Fruit fly (Drosophila melanogaster) whole organism, embryonic: ENCODE measurements around the gene nan.
A peak's percentile ranks its signal among the peaks of the same experiment; 100 is the strongest.

Experiments used
- Antp ChIP-seq: fragments of 200-800 bp; sonication (Bioruptor generic); optimal IDR thresholded peaks from 3 replicates; lab custom pipeline; 2016; ENCODE audit warnings: missing biosample characterization, missing genetic modification characterization
- CG10959 ChIP-seq: fragments of 200-800 bp; sonication (Bioruptor generic); IDR thresholded peaks from 2 replicates; pipeline ENCODE4 v1.3.6; 2022; ENCODE audit warnings: missing biosample characterization, missing genetic modification characterization
- CG12942 ChIP-seq: fragments of 200-800 bp; sonication (Bioruptor generic); optimal IDR thresholded peaks from 3 replicates; lab custom pipeline; 2016; ENCODE audit warnings: missing biosample characterization, missing genetic modification characterization
- CG13424 ChIP-seq: fragments of 200-800 bp; sonication (Bioruptor generic); optimal IDR thresholded peaks from 2 replicates; lab custom pipeline; 2019; ENCODE audit warnings: missing biosample characterization, mild to moderate bottlenecking, missing genetic modification characterization, moderate library complexity
- CG13775 ChIP-seq: fragments of 200-800 bp; sonication (Bioruptor generic); optimal IDR thresholded peaks from 3 replicates; lab custom pipeline; 2017; ENCODE audit warnings: missing biosample characterization, mild to moderate bottlenecking, missing genetic modification characterization
- CG1647 ChIP-seq: fragments of 200-800 bp; sonication (Bioruptor generic); optimal IDR thresholded peaks from 3 replicates; lab custom pipeline; 2016; ENCODE audit warnings: missing biosample characterization, missing genetic modification characterization
- CG16813 ChIP-seq: fragments of 200-800 bp; sonication (Bioruptor generic); IDR thresholded peaks from 3 replicates; pipeline ENCODE4 v1.3.6; 2022; ENCODE audit warnings: missing biosample characterization, missing genetic modification characterization; ENCODE audit not compliant: partially characterized antibody
- CG17361 ChIP-seq: fragments of 200-800 bp; sonication (Bioruptor generic); IDR thresholded peaks from 3 replicates; pipeline ENCODE4 v1.3.6; 2022; ENCODE audit warnings: missing biosample characterization, missing genetic modification characterization
- CG18262 ChIP-seq: fragments of 200-800 bp; optimal IDR thresholded peaks from 3 replicates; lab custom pipeline; 2019; ENCODE audit warnings: missing biosample characterization, mild to moderate bottlenecking, missing genetic modification characterization, moderate library complexity
- CG2678 ChIP-seq: fragments of 200-800 bp; sonication (Bioruptor generic); optimal IDR thresholded peaks from 3 replicates; lab custom pipeline; 2019; ENCODE audit warnings: missing biosample characterization, mild to moderate bottlenecking, missing genetic modification characterization, moderate library complexity
- CG2712 ChIP-seq: fragments of 200-800 bp; optimal IDR thresholded peaks from 3 replicates; lab custom pipeline; 2019; ENCODE audit warnings: missing biosample characterization, mild to moderate bottlenecking, missing genetic modification characterization, moderate library complexity
- CG30431 ChIP-seq: fragments of 200-800 bp; sonication (Bioruptor generic); optimal IDR thresholded peaks from 2 replicates; lab custom pipeline; 2017; ENCODE audit warnings: missing biosample characterization, missing genetic modification characterization
- CG32772 ChIP-seq: fragments of 200-800 bp; sonication (Bioruptor generic); IDR thresholded peaks from 2 replicates; pipeline ENCODE4 v1.3.6; 2022; ENCODE audit warnings: missing biosample characterization, missing genetic modification characterization
- CG4360 ChIP-seq: fragments of 200-800 bp; sonication (Bioruptor generic); IDR thresholded peaks from 2 replicates; pipeline ENCODE4 v1.3.6; 2022; ENCODE audit warnings: missing biosample characterization, missing genetic modification characterization
- CG8281 ChIP-seq: fragments of 200-800 bp; sonication (Bioruptor generic); optimal IDR thresholded peaks from 2 replicates; lab custom pipeline; 2018; ENCODE audit warnings: missing biosample characterization, mild to moderate bottlenecking, missing genetic modification characterization, moderate library complexity
- CG8924 ChIP-seq: fragments of 200-800 bp; optimal IDR thresholded peaks from 3 replicates; lab custom pipeline; 2019; ENCODE audit warnings: missing biosample characterization, mild to moderate bottlenecking, missing genetic modification characterization, moderate library complexity
- CG9727 ChIP-seq: fragments of 200-800 bp; sonication (Bioruptor generic); optimal IDR thresholded peaks from 3 replicates; lab custom pipeline; 2017; ENCODE audit warnings: missing biosample characterization, mild to moderate bottlenecking, missing genetic modification characterization
- Dfd ChIP-seq, 2 experiments: fragments of >200 bp; optimal IDR thresholded peaks; 2 replicates each; lab custom pipeline; 2017; ENCODE audit warnings: missing biosample characterization in 2 of 2, missing genetic modification characterization in 2 of 2
- Doc2 ChIP-seq: fragments of 200-800 bp; sonication (Bioruptor generic); IDR thresholded peaks from 2 replicates; pipeline ENCODE4 v1.3.6; 2022; ENCODE audit warnings: missing biosample characterization, missing genetic modification characterization
- HLH4C ChIP-seq: fragments of 200-800 bp; sonication (Bioruptor generic); IDR thresholded peaks from 3 replicates; pipeline ENCODE4 v1.3.6; 2022; ENCODE audit warnings: missing biosample characterization, missing genetic modification characterization; ENCODE audit not compliant: partially characterized antibody
- HmgZ ChIP-seq: fragments of 200-800 bp; sonication (Bioruptor generic); optimal IDR thresholded peaks from 2 replicates; lab custom pipeline; 2018; ENCODE audit warnings: missing biosample characterization, mild to moderate bottlenecking, missing genetic modification characterization
- Kr ChIP-seq: fragments of 200-800 bp; sonication (Bioruptor generic); optimal IDR thresholded peaks from 2 replicates; lab custom pipeline; 2017; ENCODE audit warnings: missing biosample characterization, mild to moderate bottlenecking, missing genetic modification characterization
- Lhr ChIP-seq: fragments of 200-800 bp; sonication (Bioruptor generic); optimal IDR thresholded peaks from 3 replicates; lab custom pipeline; 2017; ENCODE audit warnings: mild to moderate bottlenecking, missing biosample characterization, missing genetic modification reagents, missing genetic modification characterization
- Med ChIP-seq: fragments of 200-800 bp; sonication (Bioruptor generic); peaks from one replicate; lab custom pipeline; 2016; ENCODE audit warnings: missing biosample characterization, missing genetic modification characterization, mild to moderate bottlenecking, inconsistent platforms, moderate library complexity
- NC2α ChIP-seq: fragments of 200-800 bp; sonication (Bioruptor generic); optimal IDR thresholded peaks from 2 replicates; lab custom pipeline; 2016; ENCODE audit warnings: missing biosample characterization, missing genetic modification characterization
- ara ChIP-seq: fragments of 200-800 bp; sonication (Bioruptor generic); IDR thresholded peaks from 2 replicates; pipeline ENCODE4 v1.3.6; 2022; ENCODE audit warnings: missing biosample characterization, missing genetic modification characterization
- bsh ChIP-seq, 2 experiments: fragments of 200-800 bp; sonication (Bioruptor generic); optimal IDR thresholded peaks; 2 replicates each; lab custom pipeline; 2017 to 2018; ENCODE audit warnings: mild to moderate bottlenecking in 2 of 2, missing biosample characterization in 2 of 2, missing genetic modification characterization in 2 of 2, moderate library complexity in 1 of 2
- chn ChIP-seq: fragments of 200-800 bp; sonication (Bioruptor generic); optimal IDR thresholded peaks from 2 replicates; lab custom pipeline; 2016; ENCODE audit warnings: missing biosample characterization, missing genetic modification characterization
- hkb ChIP-seq, 2 experiments: fragments of 200-800 bp in 1 of 2; fragments of >200 bp in 1 of 2; sonication (Bioruptor generic) in 1 of 2; IDR thresholded peaks in 1 of 2; optimal IDR thresholded peaks in 1 of 2; 2 replicates each; pipeline versions ENCODE4 v1.3.6 to Lab custom; 2017 to 2022; ENCODE audit warnings: missing biosample characterization in 1 of 2, missing genetic modification characterization in 1 of 2
- lmd ChIP-seq: fragments of 200-800 bp; sonication (Bioruptor generic); IDR thresholded peaks from 2 replicates; pipeline ENCODE4 v1.3.6; 2022; ENCODE audit warnings: missing biosample characterization, missing genetic modification characterization
- pan ChIP-seq, 4 experiments: fragments of >200 bp in 3 of 4; fragments of 200-800 bp in 1 of 4; sonication (Bioruptor generic) in 1 of 4; optimal IDR thresholded peaks in 3 of 4; IDR thresholded peaks in 1 of 4; 2 replicates each; pipeline versions ENCODE4 v1.3.6 to Lab custom; 2017 to 2022; ENCODE audit warnings: missing biosample characterization in 2 of 4, missing genetic modification characterization in 2 of 4, mixed read lengths in 1 of 4
- peb ChIP-seq: fragments of 200-800 bp; sonication (Bioruptor generic); IDR thresholded peaks from 2 replicates; pipeline ENCODE4 v1.3.6; 2022; ENCODE audit warnings: missing biosample characterization, missing genetic modification characterization
- phol ChIP-seq: fragments of 200-800 bp; sonication (Bioruptor generic); optimal IDR thresholded peaks from 3 replicates; lab custom pipeline; 2018; ENCODE audit warnings: missing biosample characterization, mild to moderate bottlenecking, missing genetic modification characterization, moderate library complexity
- prd ChIP-seq, 3 experiments: fragments of >200 bp in 2 of 3; fragments of 200-800 bp in 1 of 3; sonication (Bioruptor generic) in 1 of 3; optimal IDR thresholded peaks in 2 of 3; IDR thresholded peaks in 1 of 3; 2 replicates in 2 of 3; 3 replicates in 1 of 3; pipeline versions ENCODE4 v1.3.6 to Lab custom; 2017 to 2022; ENCODE audit warnings: missing biosample characterization in 1 of 3, missing genetic modification characterization in 1 of 3
- pzg ChIP-seq: fragments of 200-800 bp; sonication (Bioruptor generic); optimal IDR thresholded peaks from 3 replicates; lab custom pipeline; 2018; ENCODE audit warnings: missing biosample characterization, mild to moderate bottlenecking, missing genetic modification characterization, moderate library complexity
- row ChIP-seq: fragments of 200-800 bp; sonication (Bioruptor generic); IDR thresholded peaks from 3 replicates; pipeline ENCODE4 v1.3.6; 2022; ENCODE audit warnings: missing biosample characterization, missing genetic modification characterization
- sens ChIP-seq: fragments of 200-800 bp; sonication (Bioruptor generic); peaks from one replicate; lab custom pipeline; 2016; ENCODE audit warnings: missing biosample characterization, missing genetic modification characterization
- sisA ChIP-seq: fragments of 200-800 bp; sonication (Bioruptor generic); IDR thresholded peaks from 2 replicates; pipeline ENCODE4 v1.3.6; 2022; ENCODE audit warnings: missing biosample characterization, missing genetic modification characterization
- trh ChIP-seq: fragments of 200-800 bp; sonication (Bioruptor generic); optimal IDR thresholded peaks from 2 replicates; lab custom pipeline; 2016; ENCODE audit warnings: missing biosample characterization, missing genetic modification characterization
- vvl ChIP-seq: fragments of 200-800 bp; sonication (Bioruptor generic); IDR thresholded peaks from 2 replicates; pipeline ENCODE4 v1.3.6; 2022; ENCODE audit warnings: missing biosample characterization, missing genetic modification characterization
- zfh1 ChIP-seq: fragments of 200-800 bp; sonication (Bioruptor generic); IDR thresholded peaks from 3 replicates; pipeline ENCODE4 v1.3.6; 2022; ENCODE audit warnings: missing biosample characterization, missing genetic modification characterization

The nan gene

dm6 chr3L:14170531-14170930 is 18.9 kb downstream of the nan start (continued):
- TF ChIP-seq HmgZ (no peak), prd (optimal IDR thresholded peaks at IDR 0.05; lab: Kevin White, UChicago) (no peak), prd (GFP tag; IDR thresholded peaks at IDR 0.05; lab: Robert Waterston, UW) (peak; percentile 56; the same call in 2 of the 3 replicates), hkb (optimal IDR thresholded peaks at IDR 0.05; lab: Kevin White, UChicago) (no peak), hkb (GFP tag; IDR thresholded peaks at IDR 0.05; lab: Robert Waterston, UW) (no peak), CG1647 (GFP tag; lab: Kevin White, UChicago) (no peak), pzg (no peak), CG18262 (tag; lab: Kevin White, UChicago) (peak; percentile 16), sens (peak; percentile 67), lmd (0 out of 2 replicates have a peak, but pooled peaks have one; percentile 23), row (0 out of 3 replicates have a peak, but pooled peaks have one; percentile 11), Med (GFP tag; lab: Kevin White, UChicago) (peak; percentile 30), Dfd (GFP tag; optimal IDR thresholded peaks at IDR 0.05; lab: Kevin White, UChicago) (no peak), pan (optimal IDR thresholded peaks at IDR 0.05; lab: Kevin White, UChicago) (no peak), pan (GFP tag; optimal IDR thresholded peaks at IDR 0.05 in 1 of 2, IDR thresholded peaks at IDR 0.05 in 1 of 2) (peak in 1 of 2 experiments; percentile 29), CG30431 (GFP tag; lab: Kevin White, UChicago) (no peak), CG8281 (tag; lab: Kevin White, UChicago) (no peak), peb (GFP tag; lab: Robert Waterston, UW) (0 out of 2 replicates have a peak, but pooled peaks have one; percentile 12), HLH4C (no peak), CG12942 (no peak), phol (tag; lab: Kevin White, UChicago) (peak; percentile 46), CG4360 (GFP tag; lab: Robert Waterston, UW) (peak; percentile 17; the same call in 1 of the 2 replicates), Lhr (GFP tag; lab: Kevin White, UChicago) (no peak), CG9727 (peak; percentile 18), CG2712 (tag; lab: Kevin White, UChicago) (peak; percentile 7), trh (GFP tag; lab: Kevin White, UChicago) (no peak), CG2678 (peak; percentile 24), CG10959 (GFP tag; lab: Robert Waterston, UW) (peak; percentile 41; the same call in 1 of the 2 replicates), CG13775 (no peak), sisA (GFP tag; lab: Robert Waterston, UW) (peak; percentile 17; the same call in 1 of the 2 replicates), Kr (GFP tag; lab: Kevin White, UChicago) (no peak), NC2α (GFP tag; lab: Kevin White, UChicago) (no peak), CG32772 (GFP tag; lab: Robert Waterston, UW) (peak; percentile 46), CG17361 (GFP tag; lab: Robert Waterston, UW) (0 out of 3 replicates have a peak, but pooled peaks have one; percentile 21), ara (GFP tag; lab: Robert Waterston, UW) (peak; percentile 71), bsh (GFP tag; optimal IDR thresholded peaks at IDR 0.05; lab: Kevin White, UChicago) (peak in 1 of 2 experiments; percentile 12), CG16813 (GFP tag; lab: Robert Waterston, UW) (no peak), vvl (GFP tag; lab: Robert Waterston, UW) (0 out of 2 replicates have a peak, but pooled peaks have one; percentile 6), CG13424 (tag; lab: Kevin White, UChicago) (no peak), chn (no peak), Antp (GFP tag; lab: Kevin White, UChicago) (peak; percentile 3), zfh1 (0 out of 3 replicates have a peak, but pooled peaks have one; percentile 25), Doc2 (GFP tag; lab: Robert Waterston, UW) (no peak), CG8924 (tag; lab: Kevin White, UChicago) (no peak)
